Worm (Caenorhabditis elegans) whole organism, L1 larva: ENCODE data around the gene immt-1.

ENCODE experiments used
- C16A3.4 ChIP-seq: fragments of 150-350 bp; optimal IDR thresholded peaks from 2 replicates; lab custom pipeline; 2014; ENCODE audit warnings: missing biosample characterization, missing genetic modification characterization
- F16B12.6 ChIP-seq: fragments of 150-350 bp; optimal IDR thresholded peaks from 2 replicates; lab custom pipeline; 2014; ENCODE audit warnings: missing biosample characterization, missing genetic modification characterization
- Y116A8C.19 ChIP-seq: sonication (generic microtip); optimal IDR thresholded peaks from 2 replicates; lab custom pipeline; 2016; ENCODE audit warnings: missing compliant biosample characterization, missing genetic modification characterization, borderline replicate concordance
- ama-1 ChIP-seq: fragments of 150-350 bp; optimal IDR thresholded peaks from 2 replicates; lab custom pipeline; 2014
- blmp-1 ChIP-seq: fragments of 150-350 bp; optimal IDR thresholded peaks from 2 replicates; lab custom pipeline; 2014; ENCODE audit warnings: missing biosample characterization, missing genetic modification characterization
- ceh-63 ChIP-seq: fragments of 200-800 bp; sonication (Bioruptor generic); optimal IDR thresholded peaks from 2 replicates; lab custom pipeline; 2018; ENCODE audit warnings: mild to moderate bottlenecking, missing genetic modification characterization, missing compliant biosample characterization
- ceh-8 ChIP-seq: fragments of 200-800 bp; sonication (Bioruptor generic); optimal IDR thresholded peaks from 2 replicates; lab custom pipeline; 2018; ENCODE audit warnings: mild to moderate bottlenecking, missing genetic modification characterization, moderate library complexity, missing compliant biosample characterization
- ceh-88 ChIP-seq: fragments of 200-800 bp; sonication (Bioruptor generic); IDR thresholded peaks from 2 replicates; pipeline ENCODE4 v1.3.6; 2022; ENCODE audit warnings: missing genetic modification characterization, missing compliant biosample characterization
- dpl-1 ChIP-seq, 3 experiments: fragments of 150-350 bp in 2 of 3; sonication (generic microtip) in 1 of 3; optimal IDR thresholded peaks; 2 replicates each; lab custom pipeline; 2014 to 2017; ENCODE audit warnings: missing biosample characterization in 3 of 3, missing genetic modification characterization in 3 of 3, missing genetic modification reagents in 3 of 3
- dsc-1 ChIP-seq: sonication (generic microtip); optimal IDR thresholded peaks from 2 replicates; lab custom pipeline; 2016; ENCODE audit warnings: mild to moderate bottlenecking, missing genetic modification characterization, missing compliant biosample characterization
- efl-1 ChIP-seq, 4 experiments: fragments of 150-350 bp; optimal IDR thresholded peaks in 3 of 4; peaks in 1 of 4; 1 replicate in 1 of 4; 2 replicates in 3 of 4; lab custom pipeline; 2014; ENCODE audit warnings: missing biosample characterization in 2 of 4, missing genetic modification characterization in 2 of 4, missing genetic modification reagents in 2 of 4
- efl-3 ChIP-seq: fragments of 200-800 bp; sonication (Bioruptor generic); optimal IDR thresholded peaks from 2 replicates; lab custom pipeline; 2018; ENCODE audit warnings: mild to moderate bottlenecking, missing genetic modification characterization, missing compliant biosample characterization
- egl-13 ChIP-seq: sonication (generic microtip); optimal IDR thresholded peaks from 2 replicates; lab custom pipeline; 2016; ENCODE audit warnings: missing genotype, missing genetic modification reagents, missing genetic modification characterization, missing compliant biosample characterization
- egl-27 ChIP-seq, 2 experiments: fragments of 150-350 bp in 1 of 2; sonication (generic microtip); optimal IDR thresholded peaks; 3 replicates each; lab custom pipeline; 2017 to 2018; ENCODE audit warnings: missing biosample characterization in 2 of 2, missing genetic modification characterization in 2 of 2, missing genetic modification reagents in 2 of 2
- elt-2 ChIP-seq: sonication (generic microtip); optimal IDR thresholded peaks from 2 replicates; lab custom pipeline; 2016; ENCODE audit warnings: missing genetic modification characterization, mild to moderate bottlenecking, inconsistent platforms, missing compliant biosample characterization, missing genetic modification reagents
- elt-3 ChIP-seq, 6 experiments: fragments of 150-350 bp in 1 of 6; sonication (generic microtip); optimal IDR thresholded peaks; 2 replicates each; lab custom pipeline; 2017 to 2018; ENCODE audit warnings: missing biosample characterization in 6 of 6, missing genetic modification characterization in 6 of 6, inconsistent platforms in 1 of 6
- ets-5 ChIP-seq: fragments of 200-800 bp; sonication (Bioruptor generic); IDR thresholded peaks from 2 replicates; pipeline ENCODE4 v1.3.6; 2022; ENCODE audit warnings: missing genetic modification characterization, missing compliant biosample characterization
- fkh-10 ChIP-seq: sonication (generic microtip); optimal IDR thresholded peaks from 2 replicates; lab custom pipeline; 2017; ENCODE audit warnings: missing biosample characterization, missing genetic modification reagents, missing genetic modification characterization
- fkh-4 ChIP-seq: sonication (generic microtip); optimal IDR thresholded peaks from 2 replicates; lab custom pipeline; 2016; ENCODE audit warnings: missing compliant biosample characterization, missing genetic modification characterization, borderline replicate concordance
- fkh-8 ChIP-seq: sonication (generic microtip); optimal IDR thresholded peaks from 2 replicates; lab custom pipeline; 2016; ENCODE audit warnings: mild to moderate bottlenecking, missing genetic modification characterization, missing compliant biosample characterization
- hlh-4 ChIP-seq: sonication (generic microtip); optimal IDR thresholded peaks from 2 replicates; lab custom pipeline; 2016; ENCODE audit warnings: mild to moderate bottlenecking, missing genetic modification characterization, missing compliant biosample characterization
- irx-1 ChIP-seq: sonication (generic microtip); optimal IDR thresholded peaks from 2 replicates; lab custom pipeline; 2016; ENCODE audit warnings: missing genetic modification characterization, missing compliant biosample characterization
- isw-1 ChIP-seq: fragments of 200-800 bp; sonication (Bioruptor generic); IDR thresholded peaks from 2 replicates; pipeline ENCODE4 v1.3.6; 2022; ENCODE audit warnings: missing genetic modification characterization, missing compliant biosample characterization
- lin-35 ChIP-seq, 2 experiments: fragments of 150-350 bp; optimal IDR thresholded peaks; 2 replicates each; lab custom pipeline; 2014; ENCODE audit warnings: missing biosample characterization in 2 of 2, missing genetic modification characterization in 2 of 2, missing genetic modification reagents in 2 of 2
- mab-9 ChIP-seq: fragments of 200-800 bp; sonication (Bioruptor generic); IDR thresholded peaks from 2 replicates; pipeline ENCODE4 v1.3.6; 2022; ENCODE audit warnings: missing genetic modification reagents, missing genetic modification characterization, missing compliant biosample characterization
- mep-1 ChIP-seq: fragments of 150-350 bp; optimal IDR thresholded peaks from 2 replicates; lab custom pipeline; 2014; ENCODE audit warnings: missing biosample characterization, missing genetic modification characterization
- nhr-19 ChIP-seq: fragments of 200-800 bp; sonication (Bioruptor generic); conservative IDR thresholded peaks from 2 replicates; pipeline ENCODE4 v1.3.6; 2022; ENCODE audit warnings: missing genetic modification characterization, missing compliant biosample characterization
- nhr-237 ChIP-seq: fragments of 150-350 bp; optimal IDR thresholded peaks from 2 replicates; lab custom pipeline; 2014; ENCODE audit warnings: missing biosample characterization, missing genetic modification characterization
- nhr-28 ChIP-seq: fragments of 150-350 bp; optimal IDR thresholded peaks from 2 replicates; lab custom pipeline; 2014; ENCODE audit warnings: missing biosample characterization, missing genetic modification characterization
- nhr-47 ChIP-seq: sonication (generic microtip); optimal IDR thresholded peaks from 2 replicates; lab custom pipeline; 2016; ENCODE audit warnings: mild to moderate bottlenecking, missing genetic modification characterization, moderate library complexity, missing compliant biosample characterization
- nhr-71 ChIP-seq: sonication (generic microtip); optimal IDR thresholded peaks from 2 replicates; lab custom pipeline; 2016; ENCODE audit warnings: mild to moderate bottlenecking, missing genetic modification characterization, moderate library complexity, missing compliant biosample characterization
- nhr-77 ChIP-seq: fragments of 150-350 bp; optimal IDR thresholded peaks from 2 replicates; lab custom pipeline; 2014; ENCODE audit warnings: missing biosample characterization, missing genetic modification characterization
- nhr-84 ChIP-seq: sonication (generic microtip); optimal IDR thresholded peaks from 2 replicates; lab custom pipeline; 2017; ENCODE audit warnings: missing biosample characterization, missing genetic modification characterization
- pqm-1 ChIP-seq: sonication (generic microtip); optimal IDR thresholded peaks from 3 replicates; lab custom pipeline; 2017; ENCODE audit warnings: missing biosample characterization, missing genetic modification characterization
- rnt-1 ChIP-seq: sonication (generic microtip); optimal IDR thresholded peaks from 2 replicates; lab custom pipeline; 2016; ENCODE audit warnings: mild to moderate bottlenecking, missing genetic modification characterization, moderate library complexity, missing compliant biosample characterization
- sox-4 ChIP-seq: sonication (generic microtip); optimal IDR thresholded peaks from 2 replicates; lab custom pipeline; 2016; ENCODE audit warnings: missing genetic modification characterization, missing compliant biosample characterization
- sup-37 ChIP-seq: fragments of 200-800 bp; sonication (Bioruptor generic); optimal IDR thresholded peaks from 2 replicates; lab custom pipeline; 2018; ENCODE audit warnings: mild to moderate bottlenecking, missing genetic modification characterization, missing compliant biosample characterization
- tbx-2 ChIP-seq: sonication (generic microtip); optimal IDR thresholded peaks from 2 replicates; lab custom pipeline; 2016; ENCODE audit warnings: missing genetic modification characterization, missing compliant biosample characterization
- tlp-1 ChIP-seq: fragments of 150-350 bp; optimal IDR thresholded peaks from 2 replicates; lab custom pipeline; 2014; ENCODE audit warnings: missing biosample characterization, missing genetic modification characterization
- unc-30 ChIP-seq: sonication (generic microtip); optimal IDR thresholded peaks from 2 replicates; lab custom pipeline; 2017; ENCODE audit warnings: missing biosample characterization, missing genetic modification characterization
- unc-62 ChIP-seq: fragments of 150-350 bp; optimal IDR thresholded peaks from 2 replicates; lab custom pipeline; 2014; ENCODE audit warnings: missing biosample characterization, missing genetic modification reagents, missing genetic modification characterization
- unc-86 ChIP-seq: sonication (generic microtip); optimal IDR thresholded peaks from 2 replicates; lab custom pipeline; 2016; ENCODE audit warnings: missing genetic modification characterization, missing compliant biosample characterization
- unc-98 ChIP-seq: fragments of 200-800 bp; sonication (Bioruptor generic); IDR thresholded peaks from 2 replicates; pipeline ENCODE4 v1.3.6; 2022; ENCODE audit warnings: missing genetic modification characterization, missing compliant biosample characterization
- xbp-1 ChIP-seq: sonication (generic microtip); optimal IDR thresholded peaks from 2 replicates; lab custom pipeline; 2016; ENCODE audit warnings: missing genetic modification characterization, missing compliant biosample characterization
- zip-4 ChIP-seq: fragments of 200-800 bp; sonication (Bioruptor generic); optimal IDR thresholded peaks from 2 replicates; lab custom pipeline; 2018; ENCODE audit warnings: mild to moderate bottlenecking, missing genetic modification characterization, moderate library complexity, missing compliant biosample characterization

The immt-1 gene

ce11 chrX:2688583-2689220 lies 1.7 kb upstream of the immt-1 start, which contains the start of gene T14G11.1 (continued):
- peak; percentile 57 for TF ChIP-seq isw-1
- no peak for TF ChIP-seq hlh-4 (tag; lab: Kevin White, UChicago)

- TF ChIP-seq efl-1 (optimal IDR thresholded peaks at IDR 0.05; lab: Kevin White, UChicago) (no peak), efl-1 (GFP tag; optimal IDR thresholded peaks at IDR 0.05 in 1 of 2; lab: Kevin White, UChicago) (peak in 1 of 2 experiments; percentile 64), blmp-1 (no peak)
Measured at ce11 chrX:2684448-2684847, 2.5 kb downstream of the immt-1 start.

ce11 chrX:2674514-2674913 lies 12.5 kb downstream of the immt-1 start:
- TF ChIP-seq blmp-1 (no peak), fkh-4 (tag; lab: Kevin White, UChicago) (no peak), ceh-63 (GFP tag; lab: Kevin White, UChicago) (no peak), nhr-71 (tag; lab: Kevin White, UChicago) (no peak), nhr-84 (no peak), F16B12.6 (tag; lab: Kevin White, UChicago) (no peak), nhr-47 (no peak), ets-5 (GFP tag; lab: Robert Waterston, UW) (no peak), nhr-237 (no peak), C16A3.4 (no peak), tlp-1 (no peak), unc-86 (tag; lab: Kevin White, UChicago) (no peak), Y116A8C.19 (tag; lab: Kevin White, UChicago) (no peak), nhr-19 (GFP tag; lab: Robert Waterston, UW) (no peak), irx-1 (tag; lab: Kevin White, UChicago) (no peak), hlh-4 (tag; lab: Kevin White, UChicago) (no peak), xbp-1 (tag; lab: Kevin White, UChicago) (no peak)

- TF ChIP-seq blmp-1 (no peak), nhr-237 (no peak), fkh-10 (no peak), elt-3 (tag; optimal IDR thresholded peaks at IDR 0.05; lab: Kevin White, UChicago) (no peak), sup-37 (no peak), egl-27 (tag; optimal IDR thresholded peaks at IDR 0.05; lab: Kevin White, UChicago) (no peak), ama-1 (no peak), fkh-8 (tag; lab: Kevin White, UChicago) (no peak), unc-98 (GFP tag; lab: Robert Waterston, UW) (no peak), ceh-8 (no peak), nhr-84 (no peak), nhr-19 (GFP tag; lab: Robert Waterston, UW) (no peak), nhr-77 (no peak)
Measured at ce11 chrX:2673272-2673671, 13.7 kb downstream of the immt-1 start, which contains the start of gene ser-7. ser-7 (plus strand) TSS chrX:2673572.

ce11 chrX:2667779-2668178 lies 19.2 kb downstream of the immt-1 start, which contains the start of gene C09B7.2:
C09B7.2 (plus strand) TSS chrX:2668127.
- no peak for TF ChIP-seq sox-4
- TF ChIP-seq efl-1 (optimal IDR thresholded peaks at IDR 0.05; lab: Kevin White, UChicago): peak; percentile 41 to 54
- peak; percentile 12 to 93 for TF ChIP-seq efl-1 (GFP tag; optimal IDR thresholded peaks at IDR 0.05 in 1 of 2; lab: Kevin White, UChicago)
- no peak for TF ChIP-seq zip-4 (GFP tag; lab: Kevin White, UChicago)
- TF ChIP-seq elt-2 (tag; lab: Kevin White, UChicago): peak; percentile 70
- no peak for TF ChIP-seq egl-13 (tag; lab: Kevin White, UChicago)
- no peak for TF ChIP-seq unc-30 (tag; lab: Kevin White, UChicago)
- TF ChIP-seq rnt-1 (tag; lab: Kevin White, UChicago): peak; percentile 58
- TF ChIP-seq dsc-1 (tag; lab: Kevin White, UChicago): peak; percentile 48
- no peak for TF ChIP-seq nhr-28 (tag; lab: Kevin White, UChicago)
- TF ChIP-seq dpl-1 (GFP tag; optimal IDR thresholded peaks at IDR 0.05; lab: Kevin White, UChicago): peak; percentile 15 to 40 (median 37)
- no peak for TF ChIP-seq ets-5 (GFP tag; lab: Robert Waterston, UW)
- TF ChIP-seq fkh-8 (tag; lab: Kevin White, UChicago): peak; percentile 55
- peak; percentile 35 for TF ChIP-seq F16B12.6 (tag; lab: Kevin White, UChicago)
- peak; percentile 66 for TF ChIP-seq tbx-2 (tag; lab: Kevin White, UChicago)
- no peak for TF ChIP-seq mab-9 (GFP tag; lab: Robert Waterston, UW)
- peak; percentile 34 for TF ChIP-seq C16A3.4
- peak; percentile 41 to 74 for TF ChIP-seq lin-35 (GFP tag; optimal IDR thresholded peaks at IDR 0.05; lab: Kevin White, UChicago)
- TF ChIP-seq pqm-1 (tag; lab: Kevin White, UChicago): no peak
- no peak for TF ChIP-seq ceh-88
- peak; percentile 84 for TF ChIP-seq mep-1
- no peak for TF ChIP-seq efl-3 (GFP tag; lab: Kevin White, UChicago)
- no peak for TF ChIP-seq unc-62 (GFP tag; lab: Kevin White, UChicago)
